Fruit fly (Drosophila melanogaster) whole organism: Measurements from ENCODE around the gene ath.

Source experiments
- pan ChIP-seq: fragments of >200 bp; optimal IDR thresholded peaks from 2 replicates; lab custom pipeline; 2017
- psq ChIP-seq: fragments of >200 bp; optimal IDR thresholded peaks from 2 replicates; lab custom pipeline; 2017
- usp ChIP-seq: fragments of >200 bp; optimal IDR thresholded peaks from 2 replicates; lab custom pipeline; 2017; ENCODE audit warnings: missing biosample characterization, missing genetic modification characterization, mixed read lengths

DNA sequence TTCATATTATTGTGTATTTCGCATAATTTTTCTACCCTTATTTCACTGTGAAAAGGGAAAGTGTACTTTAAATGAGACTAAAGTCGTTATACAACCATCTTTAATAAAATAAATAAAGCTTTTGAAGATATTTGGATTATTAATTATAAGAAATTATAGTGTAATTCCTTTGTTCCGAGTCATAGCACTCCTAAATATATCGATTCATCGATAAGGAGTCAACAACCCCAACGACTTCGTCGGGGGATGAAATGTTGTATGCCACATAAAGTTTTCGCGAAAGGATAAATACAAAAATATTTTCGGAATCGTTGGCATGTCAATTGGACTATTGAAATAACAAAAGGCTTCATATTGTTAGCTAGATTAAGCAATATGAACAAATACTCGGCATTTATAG, 40.6 kb downstream of the ath start, which contains the start of gene Ror:
- no peak for TF ChIP-seq psq (lab: Kevin White, UChicago)
- TF ChIP-seq pan (lab: Kevin White, UChicago): no peak
- no peak for TF ChIP-seq usp (GFP tag; lab: Kevin White, UChicago)
